Worm (Caenorhabditis elegans): ENCODE data around the gene R05H10.7.

- no peak for TF ChIP-seq elt-3 (tag; optimal IDR thresholded peaks at IDR 0.05)
- no peak for TF ChIP-seq elt-1 (tag; optimal IDR thresholded peaks at IDR 0.05; ENCODE audit: borderline replicate concordance, insufficient read depth)
Measured at ce11 chrII:14812661-14813060, 42.7 kb upstream of the R05H10.7 start.

Data from whole organism, mixed stage, embryonic.